Worm (Caenorhabditis elegans): ENCODE data around the gene K01B6.4.

Gene K01B6.4

ce11 chrIII:9315180-9315579 lies 17.9 kb upstream of the K01B6.4 start:
- TF ChIP-seq tra-1 (GFP tag; IDR thresholded peaks at IDR 0.05) (0 out of 2 replicates have a peak, but pooled peaks have one; percentile 40), daf-16 (GFP tag; optimal IDR thresholded peaks at IDR 0.05) (no peak), daf-16 (tag; optimal IDR thresholded peaks at IDR 0.05) (peak; percentile 56), lin-38 (GFP tag; IDR thresholded peaks at IDR 0.05) (no peak), dve-1 (tag; optimal IDR thresholded peaks at IDR 0.05; ENCODE audit: insufficient read depth) (peak; percentile 50), ceh-32 (tag; optimal IDR thresholded peaks at IDR 0.05; ENCODE audit: poor library complexity) (no peak), mep-1 (tag; optimal IDR thresholded peaks at IDR 0.05) (peak; percentile 1), zip-11 (GFP tag; IDR thresholded peaks at IDR 0.05) (no peak), dmd-6 (GFP tag; IDR thresholded peaks at IDR 0.05) (peak; percentile 58), nhr-28 (tag; optimal IDR thresholded peaks at IDR 0.05) (peak; percentile 95)

ce11 chrIII:9314476-9314875 lies 17.2 kb upstream of the K01B6.4 start, which contains the start of gene C40H1.8:
Gene C40H1.8, plus strand, starts transcription at chrIII:9314717.
- TF ChIP-seq hlh-30 (tag; optimal IDR thresholded peaks at IDR 0.05; ENCODE audit: insufficient read depth) (peak; percentile 0), nhr-28 (tag; optimal IDR thresholded peaks at IDR 0.05) (peak; percentile 88), daf-19 (GFP tag; conservative IDR thresholded peaks at IDR 0.05) (no peak), pqm-1 (tag; optimal IDR thresholded peaks at IDR 0.05) (peak; percentile 15), mes-2 (tag; optimal IDR thresholded peaks at IDR 0.05; ENCODE audit: poor library complexity, severe bottlenecking) (no peak)

- no peak for TF ChIP-seq Y48G9A.11 (GFP tag; IDR thresholded peaks at IDR 0.05)
- peak; percentile 34 for TF ChIP-seq nhr-11 (tag; optimal IDR thresholded peaks at IDR 0.05)
- peak in 1 of 2 experiments; percentile 11 for TF ChIP-seq unc-62 (GFP tag; optimal IDR thresholded peaks at IDR 0.05 in 1 of 2)
- no peak for TF ChIP-seq unc-62 (tag; optimal IDR thresholded peaks at IDR 0.05)
- TF ChIP-seq lin-15B (tag; optimal IDR thresholded peaks at IDR 0.05): no peak
Observed at ce11 chrIII:9309840-9310239, 12.6 kb upstream of the K01B6.4 start.

- TF ChIP-seq duxl-1 (tag; optimal IDR thresholded peaks at IDR 0.05; ENCODE audit: poor library complexity) (no peak), T26A8.4 (GFP tag; IDR thresholded peaks at IDR 0.05) (no peak), D1046.2 (GFP tag; IDR thresholded peaks at IDR 0.05) (no peak), aha-1 (tag) (no peak), fkh-10 (GFP tag; optimal IDR thresholded peaks at IDR 0.05) (no peak), ZK546.5 (tag; optimal IDR thresholded peaks at IDR 0.05) (no peak), F49E8.2 (tag; optimal IDR thresholded peaks at IDR 0.05; ENCODE audit: borderline replicate concordance) (no peak), jun-1 (tag; optimal IDR thresholded peaks at IDR 0.05) (no peak), ces-1 (GFP tag; optimal IDR thresholded peaks at IDR 0.05) (no peak), daf-12 (tag; optimal IDR thresholded peaks at IDR 0.05) (no peak), hlh-11 (tag; optimal IDR thresholded peaks at IDR 0.05) (no peak), daf-19 (GFP tag; conservative IDR thresholded peaks at IDR 0.05) (no peak), mxl-2 (GFP tag; conservative IDR thresholded peaks at IDR 0.05) (no peak), unc-39 (tag; optimal IDR thresholded peaks at IDR 0.05) (no peak), pqm-1 (tag; optimal IDR thresholded peaks at IDR 0.05) (no peak)
Observed at ce11 chrIII:9306596-9306995, 9.4 kb upstream of the K01B6.4 start, which contains the start of gene srx-45. Gene srx-45, minus strand, starts transcription at chrIII:9306696.

ce11 chrIII:9300670-9301069 lies 3.4 kb upstream of the K01B6.4 start:
- TF ChIP-seq nhr-28 (tag; optimal IDR thresholded peaks at IDR 0.05): peak; percentile 32
- no peak for TF ChIP-seq ceh-20 (GFP tag; IDR thresholded peaks at IDR 0.05)
- no peak for TF ChIP-seq lin-39 (tag; optimal IDR thresholded peaks at IDR 0.05)
